Worm (Caenorhabditis elegans) whole organism, L1 larva: ENCODE results near the gene flor-1.
"Not testable (repeated sequence)": the region's sequence is repeated elsewhere in the genome, so short reads cannot be mapped to it uniquely, and the experiment has no call there.

Experiments
- C34B4.2 ChIP-seq: sonication (generic microtip); optimal IDR thresholded peaks from 2 replicates; lab custom pipeline; 2017; ENCODE audit warnings: mild to moderate bottlenecking, missing genetic modification characterization, missing compliant biosample characterization
- F16B12.6 ChIP-seq: fragments of 150-350 bp; optimal IDR thresholded peaks from 2 replicates; lab custom pipeline; 2014; ENCODE audit warnings: missing biosample characterization, missing genetic modification characterization
- Y116A8C.19 ChIP-seq: sonication (generic microtip); optimal IDR thresholded peaks from 2 replicates; lab custom pipeline; 2016; ENCODE audit warnings: missing compliant biosample characterization, missing genetic modification characterization, borderline replicate concordance
- ama-1 ChIP-seq: fragments of 150-350 bp; optimal IDR thresholded peaks from 2 replicates; lab custom pipeline; 2014
- blmp-1 ChIP-seq: fragments of 150-350 bp; optimal IDR thresholded peaks from 2 replicates; lab custom pipeline; 2014; ENCODE audit warnings: missing biosample characterization, missing genetic modification characterization
- ceh-8 ChIP-seq: fragments of 200-800 bp; sonication (Bioruptor generic); optimal IDR thresholded peaks from 2 replicates; lab custom pipeline; 2018; ENCODE audit warnings: mild to moderate bottlenecking, missing genetic modification characterization, moderate library complexity, missing compliant biosample characterization
- ceh-82 ChIP-seq, 3 experiments: fragments of 150-350 bp in 1 of 3; sonication (generic microtip) in 2 of 3; optimal IDR thresholded peaks; 2 replicates each; lab custom pipeline; 2014 to 2017; ENCODE audit warnings: missing biosample characterization in 3 of 3, missing genetic modification characterization in 3 of 3
- ceh-90 ChIP-seq: sonication (generic microtip); optimal IDR thresholded peaks from 2 replicates; lab custom pipeline; 2016; ENCODE audit warnings: missing genetic modification characterization, missing compliant biosample characterization
- ces-1 ChIP-seq: fragments of 150-350 bp; optimal IDR thresholded peaks from 2 replicates; lab custom pipeline; 2014; ENCODE audit warnings: missing biosample characterization, missing genetic modification reagents, missing genetic modification characterization
- dpl-1 ChIP-seq, 3 experiments: fragments of 150-350 bp in 2 of 3; sonication (generic microtip) in 1 of 3; optimal IDR thresholded peaks; 2 replicates each; lab custom pipeline; 2014 to 2017; ENCODE audit warnings: missing biosample characterization in 3 of 3, missing genetic modification characterization in 3 of 3, missing genetic modification reagents in 3 of 3
- fkh-10 ChIP-seq: sonication (generic microtip); optimal IDR thresholded peaks from 2 replicates; lab custom pipeline; 2017; ENCODE audit warnings: missing biosample characterization, missing genetic modification reagents, missing genetic modification characterization
- fkh-4 ChIP-seq: sonication (generic microtip); optimal IDR thresholded peaks from 2 replicates; lab custom pipeline; 2016; ENCODE audit warnings: missing compliant biosample characterization, missing genetic modification characterization, borderline replicate concordance
- hlh-17 ChIP-seq: fragments of 200-800 bp; sonication (Bioruptor generic); optimal IDR thresholded peaks from 2 replicates; lab custom pipeline; 2018; ENCODE audit warnings: missing genetic modification characterization, mild to moderate bottlenecking, missing compliant biosample characterization, moderate library complexity, borderline replicate concordance
- hpl-2 ChIP-seq: fragments of 150-350 bp; optimal IDR thresholded peaks from 2 replicates; lab custom pipeline; 2014; ENCODE audit warnings: missing biosample characterization, missing genetic modification reagents, missing genetic modification characterization
- jun-1 ChIP-seq: fragments of 150-350 bp; optimal IDR thresholded peaks from 2 replicates; lab custom pipeline; 2014; ENCODE audit warnings: missing biosample characterization, missing genetic modification reagents, missing genetic modification characterization
- lin-13 ChIP-seq: fragments of 150-350 bp; optimal IDR thresholded peaks from 2 replicates; lab custom pipeline; 2014; ENCODE audit warnings: missing biosample characterization, missing genetic modification reagents, missing genetic modification characterization
- lin-14 ChIP-seq: fragments of 200-800 bp; sonication (Bioruptor generic); optimal IDR thresholded peaks from 2 replicates; lab custom pipeline; 2018; ENCODE audit warnings: mild to moderate bottlenecking, missing genetic modification characterization, moderate library complexity, missing compliant biosample characterization
- lin-15B ChIP-seq: fragments of 150-350 bp; sonication (generic microtip); optimal IDR thresholded peaks from 3 replicates; lab custom pipeline; 2014; ENCODE audit warnings: missing biosample characterization, missing genetic modification characterization
- nhr-20 ChIP-seq: sonication (generic microtip); optimal IDR thresholded peaks from 2 replicates; lab custom pipeline; 2016; ENCODE audit warnings: mild to moderate bottlenecking, missing genetic modification characterization, missing compliant biosample characterization
- nhr-237 ChIP-seq: fragments of 150-350 bp; optimal IDR thresholded peaks from 2 replicates; lab custom pipeline; 2014; ENCODE audit warnings: missing biosample characterization, missing genetic modification characterization
- nhr-71 ChIP-seq: sonication (generic microtip); optimal IDR thresholded peaks from 2 replicates; lab custom pipeline; 2016; ENCODE audit warnings: mild to moderate bottlenecking, missing genetic modification characterization, moderate library complexity, missing compliant biosample characterization
- pqm-1 ChIP-seq: sonication (generic microtip); optimal IDR thresholded peaks from 3 replicates; lab custom pipeline; 2017; ENCODE audit warnings: missing biosample characterization, missing genetic modification characterization
- rnt-1 ChIP-seq: sonication (generic microtip); optimal IDR thresholded peaks from 2 replicates; lab custom pipeline; 2016; ENCODE audit warnings: mild to moderate bottlenecking, missing genetic modification characterization, moderate library complexity, missing compliant biosample characterization
- skn-1 ChIP-seq: fragments of 150-350 bp; optimal IDR thresholded peaks from 2 replicates; lab custom pipeline; 2014; ENCODE audit warnings: missing biosample characterization, missing genetic modification characterization
- snpc-4 ChIP-seq: fragments of 150-350 bp; optimal IDR thresholded peaks from 2 replicates; lab custom pipeline; 2014; ENCODE audit warnings: missing biosample characterization, missing genetic modification characterization
- snu-23 ChIP-seq: sonication (generic microtip); optimal IDR thresholded peaks from 2 replicates; lab custom pipeline; 2016; ENCODE audit warnings: missing genetic modification characterization, missing compliant biosample characterization
- sup-37 ChIP-seq: fragments of 200-800 bp; sonication (Bioruptor generic); optimal IDR thresholded peaks from 2 replicates; lab custom pipeline; 2018; ENCODE audit warnings: mild to moderate bottlenecking, missing genetic modification characterization, missing compliant biosample characterization
- tlp-1 ChIP-seq: fragments of 150-350 bp; optimal IDR thresholded peaks from 2 replicates; lab custom pipeline; 2014; ENCODE audit warnings: missing biosample characterization, missing genetic modification characterization
- unc-130 ChIP-seq: fragments of 150-350 bp; optimal IDR thresholded peaks from 2 replicates; lab custom pipeline; 2017; ENCODE audit warnings: missing biosample characterization, missing genetic modification characterization, inconsistent platforms
- unc-62 ChIP-seq: fragments of 150-350 bp; optimal IDR thresholded peaks from 2 replicates; lab custom pipeline; 2014; ENCODE audit warnings: missing biosample characterization, missing genetic modification reagents, missing genetic modification characterization
- unc-86 ChIP-seq: sonication (generic microtip); optimal IDR thresholded peaks from 2 replicates; lab custom pipeline; 2016; ENCODE audit warnings: missing genetic modification characterization, missing compliant biosample characterization
- unc-98 ChIP-seq: fragments of 200-800 bp; sonication (Bioruptor generic); IDR thresholded peaks from 2 replicates; pipeline ENCODE4 v1.3.6; 2022; ENCODE audit warnings: missing genetic modification characterization, missing compliant biosample characterization
- xbp-1 ChIP-seq: sonication (generic microtip); optimal IDR thresholded peaks from 2 replicates; lab custom pipeline; 2016; ENCODE audit warnings: missing genetic modification characterization, missing compliant biosample characterization
- zip-4 ChIP-seq: fragments of 200-800 bp; sonication (Bioruptor generic); optimal IDR thresholded peaks from 2 replicates; lab custom pipeline; 2018; ENCODE audit warnings: mild to moderate bottlenecking, missing genetic modification characterization, moderate library complexity, missing compliant biosample characterization

Gene flor-1

ce11 chrV:15115968-15116367 is 3.4 kb downstream of the flor-1 start, which contains the start of gene T01G5.8:
T01G5.8 (plus strand) TSS chrV:15116268.
- not testable (repeated sequence) for TF ChIP-seq fkh-4 (tag; lab: Kevin White, UChicago); lin-14 (GFP tag; lab: Kevin White, UChicago); snpc-4 (tag; lab: Kevin White, UChicago)
- TF ChIP-seq, all 84 proteins: peak for 0; not testable (repeated sequence) for 84

DNA sequence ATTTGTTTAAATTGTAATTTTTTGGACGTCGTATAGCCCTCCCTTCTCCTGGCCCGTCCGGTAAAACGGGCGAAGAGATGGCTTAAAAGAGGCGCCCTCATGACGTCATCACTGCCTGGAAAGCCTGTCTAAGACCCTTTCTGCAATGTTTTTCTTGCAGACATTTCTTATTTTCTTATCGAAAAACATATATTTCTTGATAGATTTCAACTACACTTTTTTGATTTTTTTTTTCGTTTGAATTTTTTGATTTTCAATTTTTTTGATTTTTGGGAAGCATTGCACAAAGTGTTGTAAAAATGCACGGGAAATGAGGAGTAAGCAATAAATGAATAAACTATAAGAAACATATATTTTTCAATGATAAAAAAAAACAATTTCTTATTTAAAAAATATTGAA is 5.4 kb downstream of the flor-1 start, which contains the start of gene T01G5.6:
T01G5.6 (minus strand) TSS at position 101 of the 400 bp plus-strand sequence.
- TF ChIP-seq jun-1 (no peak), skn-1 (tag; lab: Kevin White, UChicago) (no peak), unc-98 (GFP tag; lab: Robert Waterston, UW) (no peak)
- TF ChIP-seq, all 84 proteins: peak for 0

- TF ChIP-seq nhr-237 (tag; lab: Kevin White, UChicago) = no peak
These were observed 7.8 kb downstream of the flor-1 start, which contains the start of gene T01G5.7 for ce11 chrV:15111660-15112059. T01G5.7 (plus strand) TSS chrV:15111960.

- no peak for TF ChIP-seq dpl-1 (GFP tag; optimal IDR thresholded peaks at IDR 0.05; lab: Kevin White, UChicago)
- TF ChIP-seq blmp-1 (tag; lab: Kevin White, UChicago) = no peak
- TF ChIP-seq ceh-82 (tag; optimal IDR thresholded peaks at IDR 0.05; lab: Kevin White, UChicago) = no peak
- no peak for TF ChIP-seq lin-14 (GFP tag; lab: Kevin White, UChicago)
- TF ChIP-seq sup-37 (GFP tag; lab: Kevin White, UChicago) = no peak
- TF ChIP-seq tlp-1 = no peak
- no peak for TF ChIP-seq ceh-90
- TF ChIP-seq fkh-10 (GFP tag; lab: Kevin White, UChicago) = no peak
- no peak for TF ChIP-seq snpc-4 (tag; lab: Kevin White, UChicago)
- TF ChIP-seq snu-23 (GFP tag; lab: Kevin White, UChicago) = no peak
- TF ChIP-seq unc-62 = no peak
- TF ChIP-seq hpl-2 (GFP tag; lab: Kevin White, UChicago) = no peak
- TF ChIP-seq C34B4.2 = no peak
- no peak for TF ChIP-seq zip-4 (GFP tag; lab: Kevin White, UChicago)
- TF ChIP-seq nhr-71 (tag; lab: Kevin White, UChicago) = no peak
- TF ChIP-seq rnt-1 (tag; lab: Kevin White, UChicago) = no peak
These were observed 10.2 kb downstream of the flor-1 start, which contains the start of gene Y75B12A.2 for ce11 chrV:15109260-15109659. Y75B12A.2 (plus strand) TSS chrV:15109560.

ce11 chrV:15105893-15106598 is 13.4 kb downstream of the flor-1 start, which contains the start of gene C01G10.14:
C01G10.14 (minus strand) TSS chrV:15105943.
- TF ChIP-seq Y116A8C.19 (tag; lab: Kevin White, UChicago); F16B12.6; pqm-1 (tag; lab: Kevin White, UChicago): not testable (repeated sequence)

DNA sequence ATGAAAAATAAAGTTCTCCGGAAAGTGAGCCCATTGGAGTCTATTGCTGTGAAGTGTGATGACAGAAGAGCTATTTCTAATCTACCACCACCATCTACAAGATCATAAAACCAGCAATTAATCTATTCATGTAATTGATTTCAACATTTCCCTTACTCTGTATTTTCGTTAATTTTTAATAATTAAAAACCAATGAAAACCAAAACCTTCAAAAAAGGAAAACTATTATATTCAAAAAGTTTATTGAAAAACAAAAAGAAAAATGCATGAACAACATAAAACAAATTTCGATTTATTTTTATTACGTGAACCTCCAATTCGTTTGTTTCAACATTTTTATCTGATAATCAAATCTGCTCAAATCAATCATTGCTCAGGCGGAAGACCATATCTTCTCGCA is 20.0 kb downstream of the flor-1 start, which contains the start of gene C01G10.1:
C01G10.1 (plus strand) TSS at position 301 of the 400 bp plus-strand sequence.
- TF ChIP-seq rnt-1 (tag; lab: Kevin White, UChicago) (no peak), lin-15B (tag; lab: Kevin White, UChicago) (no peak), unc-86 (no peak), C34B4.2 (no peak), sup-37 (GFP tag; lab: Kevin White, UChicago) (no peak), nhr-20 (tag; lab: Kevin White, UChicago) (no peak), ces-1 (GFP tag; lab: Kevin White, UChicago) (no peak), hlh-17 (no peak), ama-1 (no peak), F16B12.6 (no peak), tlp-1 (no peak), snpc-4 (tag; lab: Kevin White, UChicago) (no peak), lin-13 (GFP tag; lab: Kevin White, UChicago) (no peak), ceh-8 (GFP tag; lab: Kevin White, UChicago) (no peak), unc-130 (tag; lab: Kevin White, UChicago) (no peak), xbp-1 (tag; lab: Kevin White, UChicago) (no peak), nhr-237 (tag; lab: Kevin White, UChicago) (no peak)
